Worm (Caenorhabditis elegans) whole organism, L4 larva: ENCODE data around the gene F53A10.2.

Experiments used
- D1046.2 ChIP-seq: fragments of 200-800 bp; sonication (Bioruptor generic); IDR thresholded peaks from 2 replicates; pipeline ENCODE4 v1.3.6; 2022; ENCODE audit warnings: missing genetic modification characterization, missing compliant biosample characterization
- F26F4.8 ChIP-seq: fragments of 200-800 bp; sonication (Bioruptor generic); conservative IDR thresholded peaks from 2 replicates; pipeline ENCODE4 v1.3.6; 2022; ENCODE audit warnings: missing genetic modification characterization, missing compliant biosample characterization
- R02D3.7 ChIP-seq: fragments of 150-350 bp; sonication (generic microtip); optimal IDR thresholded peaks from 3 replicates; lab custom pipeline; 2014; ENCODE audit warnings: missing biosample characterization, missing genetic modification characterization
- T20F7.1 ChIP-seq: fragments of 200-800 bp; sonication (Bioruptor generic); optimal IDR thresholded peaks from 2 replicates; lab custom pipeline; 2018; ENCODE audit warnings: mild to moderate bottlenecking, missing genetic modification characterization, missing compliant biosample characterization
- T26A8.4 ChIP-seq: fragments of 200-800 bp; sonication (Bioruptor generic); IDR thresholded peaks from 2 replicates; pipeline ENCODE4 v1.3.6; 2022; ENCODE audit warnings: missing genetic modification characterization, missing compliant biosample characterization
- Y105C5A.15 ChIP-seq: fragments of 200-800 bp; sonication (Bioruptor generic); IDR thresholded peaks from 2 replicates; pipeline ENCODE4 v1.3.6; 2022; ENCODE audit warnings: missing genetic modification characterization, missing compliant biosample characterization
- Y48G9A.11 ChIP-seq: fragments of 200-800 bp; sonication (Bioruptor generic); IDR thresholded peaks from 2 replicates; pipeline ENCODE4 v1.3.6; 2022; ENCODE audit warnings: missing genetic modification reagents, missing genetic modification characterization, missing compliant biosample characterization
- Y5F2A.4 ChIP-seq: fragments of 200-800 bp; sonication (Bioruptor generic); optimal IDR thresholded peaks from 2 replicates; lab custom pipeline; 2018; ENCODE audit warnings: mild to moderate bottlenecking, missing genetic modification characterization, missing compliant biosample characterization
- aha-1 ChIP-seq: fragments of 150-350 bp; peaks from one replicate; lab custom pipeline; 2014; ENCODE audit warnings: missing biosample characterization, missing genetic modification characterization
- ama-1 ChIP-seq: fragments of 150-350 bp; optimal IDR thresholded peaks from 2 replicates; lab custom pipeline; 2014; ENCODE audit warnings: inconsistent platforms, mixed read lengths
- arid-1 ChIP-seq: fragments of 200-800 bp; sonication (Bioruptor generic); conservative IDR thresholded peaks from 2 replicates; pipeline ENCODE4 v1.3.6; 2022; ENCODE audit warnings: missing genetic modification reagents, missing genetic modification characterization, missing compliant biosample characterization
- ceh-62 ChIP-seq: sonication (generic microtip); optimal IDR thresholded peaks from 2 replicates; lab custom pipeline; 2017; ENCODE audit warnings: missing biosample characterization, missing genetic modification characterization
- ceh-82 ChIP-seq: sonication (generic microtip); optimal IDR thresholded peaks from 2 replicates; lab custom pipeline; 2017; ENCODE audit warnings: missing biosample characterization, missing genetic modification characterization
- cey-2 ChIP-seq: sonication (generic microtip); optimal IDR thresholded peaks from 3 replicates; lab custom pipeline; 2017; ENCODE audit warnings: missing genetic modification characterization, mild to moderate bottlenecking, missing compliant biosample characterization, antibody characterized with exemption, borderline replicate concordance; ENCODE audit not compliant: insufficient read depth
- daf-16 ChIP-seq, 3 experiments: sonication (generic microtip); optimal IDR thresholded peaks; 2 replicates each; lab custom pipeline; 2016 to 2017; ENCODE audit warnings: missing genetic modification characterization in 3 of 3, missing genetic modification reagents in 3 of 3, mild to moderate bottlenecking in 2 of 3, missing compliant biosample characterization in 2 of 3, missing biosample characterization in 1 of 3, moderate library complexity in 1 of 3
- daf-8 ChIP-seq: fragments of 200-800 bp; sonication (Bioruptor generic); IDR thresholded peaks from 2 replicates; pipeline ENCODE4 v1.3.6; 2022; ENCODE audit warnings: missing genetic modification characterization, missing compliant biosample characterization
- dmd-6 ChIP-seq: fragments of 200-800 bp; sonication (Bioruptor generic); IDR thresholded peaks from 2 replicates; pipeline ENCODE4 v1.3.6; 2022; ENCODE audit warnings: missing genetic modification reagents, missing genetic modification characterization, missing compliant biosample characterization
- dve-1 ChIP-seq: sonication (generic microtip); optimal IDR thresholded peaks from 2 replicates; lab custom pipeline; 2017; ENCODE audit warnings: antibody characterized with exemption, mild to moderate bottlenecking, missing genetic modification characterization, missing compliant biosample characterization; ENCODE audit not compliant: insufficient read depth
- fkh-10 ChIP-seq: fragments of 150-350 bp; optimal IDR thresholded peaks from 2 replicates; lab custom pipeline; 2014; ENCODE audit warnings: missing biosample characterization, missing genetic modification reagents, missing genetic modification characterization
- hif-1 ChIP-seq, 2 experiments: sonication (generic microtip); optimal IDR thresholded peaks; 2 replicates each; lab custom pipeline; 2016 to 2017; ENCODE audit warnings: missing compliant biosample characterization in 2 of 2, missing genetic modification characterization in 2 of 2, missing genetic modification reagents in 2 of 2, missing genotype in 2 of 2, mild to moderate bottlenecking in 1 of 2
- hlh-11 ChIP-seq: fragments of 200-800 bp; sonication (Bioruptor generic); optimal IDR thresholded peaks from 2 replicates; lab custom pipeline; 2018; ENCODE audit warnings: mild to moderate bottlenecking, missing genetic modification characterization, missing compliant biosample characterization
- hmg-1.1 ChIP-seq: fragments of 200-800 bp; sonication (Bioruptor generic); IDR thresholded peaks from 2 replicates; pipeline ENCODE4 v1.3.6; 2022; ENCODE audit warnings: missing genetic modification reagents, missing genetic modification characterization, missing compliant biosample characterization
- lim-7 ChIP-seq: fragments of 200-800 bp; sonication (Bioruptor generic); IDR thresholded peaks from 2 replicates; pipeline ENCODE4 v1.3.6; 2022; ENCODE audit warnings: missing genetic modification characterization, missing compliant biosample characterization
- lin-38 ChIP-seq: fragments of 200-800 bp; sonication (Bioruptor generic); IDR thresholded peaks from 2 replicates; pipeline ENCODE4 v1.3.6; 2022; ENCODE audit warnings: missing genetic modification reagents, missing genetic modification characterization, missing compliant biosample characterization
- madf-5 ChIP-seq, 2 experiments: fragments of 200-800 bp; sonication (Bioruptor generic); IDR thresholded peaks; 2 replicates each; pipeline ENCODE4 v1.3.6; 2022; ENCODE audit warnings: missing compliant biosample characterization in 2 of 2, missing genetic modification characterization in 2 of 2
- mep-1 ChIP-seq: fragments of 150-350 bp; sonication (generic microtip); optimal IDR thresholded peaks from 3 replicates; lab custom pipeline; 2014; ENCODE audit warnings: missing biosample characterization, missing genetic modification characterization
- nhr-111 ChIP-seq: fragments of 200-800 bp; sonication (Bioruptor generic); optimal IDR thresholded peaks from 2 replicates; lab custom pipeline; 2018; ENCODE audit warnings: mild to moderate bottlenecking, missing genetic modification characterization, missing compliant biosample characterization
- nhr-237 ChIP-seq: sonication (generic microtip); optimal IDR thresholded peaks from 2 replicates; lab custom pipeline; 2017; ENCODE audit warnings: missing biosample characterization, missing genetic modification characterization
- nhr-28 ChIP-seq: fragments of 150-350 bp; optimal IDR thresholded peaks from 2 replicates; lab custom pipeline; 2014; ENCODE audit warnings: missing biosample characterization, missing genetic modification characterization
- nhr-76 ChIP-seq: fragments of 150-350 bp; optimal IDR thresholded peaks from 2 replicates; lab custom pipeline; 2014; ENCODE audit warnings: missing biosample characterization, missing genetic modification characterization
- nhr-77 ChIP-seq: fragments of 150-350 bp; optimal IDR thresholded peaks from 2 replicates; lab custom pipeline; 2014; ENCODE audit warnings: missing biosample characterization, missing genetic modification characterization
- php-3 ChIP-seq: fragments of 200-800 bp; sonication (Bioruptor generic); IDR thresholded peaks from 2 replicates; pipeline ENCODE4 v1.3.6; 2022; ENCODE audit warnings: missing genetic modification reagents, missing genetic modification characterization, missing compliant biosample characterization
- pqm-1 ChIP-seq: sonication (generic microtip); optimal IDR thresholded peaks from 2 replicates; lab custom pipeline; 2017; ENCODE audit warnings: missing biosample characterization, missing genetic modification characterization
- rbr-2 ChIP-seq: sonication (generic microtip); optimal IDR thresholded peaks from 2 replicates; lab custom pipeline; 2016; ENCODE audit warnings: missing genotype, missing genetic modification characterization, missing compliant biosample characterization
- spr-3 ChIP-seq: fragments of 200-800 bp; sonication (Bioruptor generic); optimal IDR thresholded peaks from 2 replicates; lab custom pipeline; 2018; ENCODE audit warnings: mild to moderate bottlenecking, missing genetic modification characterization, missing compliant biosample characterization
- tra-1 ChIP-seq: fragments of 200-800 bp; sonication (Bioruptor generic); IDR thresholded peaks from 2 replicates; pipeline ENCODE4 v1.3.6; 2022; ENCODE audit warnings: missing genetic modification reagents, missing genetic modification characterization, missing compliant biosample characterization
- unc-62 ChIP-seq, 3 experiments: fragments of 150-350 bp in 1 of 3; sonication (generic microtip); optimal IDR thresholded peaks in 2 of 3; peaks in 1 of 3; 1 replicate in 1 of 3; 2 replicates in 2 of 3; lab custom pipeline; 2014 to 2017; ENCODE audit warnings: missing biosample characterization in 3 of 3, missing genetic modification characterization in 3 of 3, missing genetic modification reagents in 3 of 3, missing genotype in 1 of 3
- zfp-2 ChIP-seq: sonication (generic microtip); optimal IDR thresholded peaks from 2 replicates; lab custom pipeline; 2016; ENCODE audit warnings: mild to moderate bottlenecking, missing genetic modification characterization, missing compliant biosample characterization
- zfp-3 ChIP-seq: fragments of 200-800 bp; sonication (Bioruptor generic); conservative IDR thresholded peaks from 2 replicates; pipeline ENCODE4 v1.3.6; 2022; ENCODE audit warnings: missing genetic modification reagents, missing genetic modification characterization, missing compliant biosample characterization
- zip-11 ChIP-seq: fragments of 200-800 bp; sonication (Bioruptor generic); IDR thresholded peaks from 2 replicates; pipeline ENCODE4 v1.3.6; 2022; ENCODE audit warnings: missing genetic modification characterization, missing compliant biosample characterization

F53A10.2 gene

DNA sequence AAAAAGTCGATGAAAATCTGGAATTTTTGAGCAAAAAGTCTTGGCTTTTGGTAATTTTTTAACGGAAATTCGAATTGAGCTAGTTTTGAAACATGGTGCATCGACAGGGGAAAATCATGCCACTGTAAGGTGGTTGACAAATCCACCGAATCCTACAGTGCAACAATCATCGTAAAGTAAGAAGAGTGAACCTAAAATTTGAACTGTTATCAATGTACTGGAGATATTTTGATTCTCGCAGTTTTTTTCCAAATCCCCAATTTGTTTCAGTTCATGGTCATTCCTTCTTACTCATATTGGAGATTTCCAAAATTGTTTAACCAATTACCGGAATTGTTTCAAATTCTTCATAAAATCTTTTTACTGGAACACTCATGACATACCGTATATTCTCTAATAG is 44.4 kb upstream of the F53A10.2 start:
- TF ChIP-seq lin-38 (GFP tag; lab: Robert Waterston, UW) (peak; percentile 19; the same call in 1 of the 2 replicates), ama-1 (peak; percentile 30), madf-5 (GFP tag; IDR thresholded peaks at IDR 0.05; lab: Robert Waterston, UW) (peak in 1 of 2 experiments; percentile 24; a peak in 1 of 4 replicates), D1046.2 (GFP tag; lab: Robert Waterston, UW) (peak; percentile 58; the same call in 1 of the 2 replicates), dmd-6 (GFP tag; lab: Robert Waterston, UW) (peak; percentile 43; the same call in 1 of the 2 replicates), tra-1 (peak; percentile 54; the same call in 1 of the 2 replicates), mep-1 (peak; percentile 25), T26A8.4 (GFP tag; lab: Robert Waterston, UW) (no peak), lim-7 (GFP tag; lab: Robert Waterston, UW) (no peak), zfp-3 (peak; percentile 59; the same call in 1 of the 2 replicates), spr-3 (no peak)

DNA sequence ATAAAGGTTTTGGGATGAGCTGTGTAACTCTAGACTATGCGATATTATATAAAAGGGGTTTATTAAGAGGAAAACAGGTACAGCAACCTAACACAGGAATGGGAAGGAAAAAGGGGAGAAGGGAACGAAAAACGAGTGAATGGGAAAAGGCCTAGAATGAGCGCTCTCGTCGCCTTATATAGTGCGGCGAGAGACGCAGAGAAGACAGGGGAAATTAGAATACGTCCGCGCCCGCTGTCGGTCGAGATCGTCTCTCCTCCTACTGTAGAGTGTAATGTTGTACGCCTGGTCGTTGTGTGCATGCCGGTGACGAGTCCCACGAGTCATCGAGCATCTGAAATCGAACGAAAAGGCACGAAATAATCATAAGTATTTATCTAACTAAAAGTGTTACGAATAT is 43.9 kb upstream of the F53A10.2 start:
- TF ChIP-seq Y48G9A.11 (peak; percentile 8; the same call in 1 of the 2 replicates), arid-1 (no peak), lin-38 (GFP tag; lab: Robert Waterston, UW) (peak; percentile 55), T20F7.1 (GFP tag; lab: Kevin White, UChicago) (no peak)

ce11 chrII:1157135-1157534 is 40.0 kb upstream of the F53A10.2 start:
- TF ChIP-seq hmg-1.1 (GFP tag; lab: Robert Waterston, UW) (no peak), zfp-2 (peak; percentile 59), arid-1 (no peak), nhr-77 (tag; lab: Kevin White, UChicago) (no peak), rbr-2 (tag; lab: Kevin White, UChicago) (no peak), aha-1 (tag; lab: Kevin White, UChicago) (peak; percentile 77)
- TF ChIP-seq, all 104 proteins: peak for 2

DNA sequence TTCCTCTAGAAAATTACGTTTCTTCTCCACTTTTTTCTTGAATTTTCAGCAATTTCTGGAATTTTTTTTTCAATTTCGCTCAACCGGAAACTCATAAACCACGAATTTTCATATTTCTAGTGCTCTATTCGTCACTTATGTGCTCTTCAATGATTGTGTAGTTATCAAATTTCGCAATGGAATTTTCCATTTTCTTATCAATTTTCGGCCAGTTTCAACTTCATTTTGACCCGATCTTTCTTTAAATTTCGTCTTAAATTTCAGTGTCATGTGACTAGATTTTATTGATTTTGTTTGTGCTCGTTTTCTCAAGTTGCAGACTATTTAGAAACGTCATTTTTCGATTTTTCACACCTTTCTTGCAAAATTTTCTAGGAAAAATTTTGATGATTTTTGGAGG is 37.5 kb upstream of the F53A10.2 start:
- TF ChIP-seq hlh-11 (tag; lab: Kevin White, UChicago) (peak; percentile 31), nhr-28 (tag; lab: Kevin White, UChicago) (peak; percentile 69), daf-16 (GFP tag; optimal IDR thresholded peaks at IDR 0.05; lab: Kevin White, UChicago) (no peak), daf-16 (tag; optimal IDR thresholded peaks at IDR 0.05; lab: Kevin White, UChicago) (peak; percentile 42), dve-1 (peak; percentile 30), pqm-1 (tag; lab: Kevin White, UChicago) (peak; percentile 70), ceh-82 (tag; lab: Kevin White, UChicago) (no peak), dmd-6 (GFP tag; lab: Robert Waterston, UW) (peak; percentile 65; the same call in 1 of the 2 replicates), php-3 (GFP tag; lab: Robert Waterston, UW) (0 out of 2 replicates have a peak, but pooled peaks have one; percentile 44), Y105C5A.15 (GFP tag; lab: Robert Waterston, UW) (no peak)

DNA sequence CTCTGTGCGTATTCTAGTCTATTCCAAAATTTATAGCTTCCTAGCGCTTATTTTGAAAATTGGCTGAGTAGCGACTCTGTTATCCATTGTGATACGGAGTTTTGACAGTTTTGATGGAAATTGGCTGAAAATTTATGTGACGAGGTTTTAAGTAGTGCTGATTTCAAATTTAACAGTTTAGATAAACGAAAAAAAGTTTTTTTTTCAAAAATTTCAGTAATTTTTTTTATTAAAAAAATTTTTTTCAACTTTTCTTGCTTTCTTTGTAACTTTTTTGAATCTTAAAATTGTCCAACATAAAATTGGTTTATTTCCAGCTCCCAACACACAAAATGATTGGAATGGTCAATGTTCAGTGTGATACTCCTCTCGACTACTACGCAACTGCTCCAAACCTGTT is 33.9 kb upstream of the F53A10.2 start, which contains the start of gene T23F4.2:
Gene T23F4.2 (plus strand): TSS at position 301 of the 400 bp plus-strand sequence.
- no peak for TF ChIP-seq R02D3.7 (tag; lab: Kevin White, UChicago)
- no peak for TF ChIP-seq fkh-10 (GFP tag; lab: Kevin White, UChicago)
- TF ChIP-seq cey-2 (tag; lab: Kevin White, UChicago), result no peak
- TF ChIP-seq Y105C5A.15 (GFP tag; lab: Robert Waterston, UW), result no peak
- no peak for TF ChIP-seq lin-38 (GFP tag; lab: Robert Waterston, UW)
- no peak for TF ChIP-seq ceh-62
- TF ChIP-seq T26A8.4 (GFP tag; lab: Robert Waterston, UW), result no peak
- TF ChIP-seq zip-11, result no peak
- TF ChIP-seq nhr-237, result no peak
- no peak for TF ChIP-seq Y5F2A.4
- TF ChIP-seq madf-5 (GFP tag; IDR thresholded peaks at IDR 0.05; lab: Robert Waterston, UW), result no peak
- TF ChIP-seq unc-62 (GFP tag; optimal IDR thresholded peaks at IDR 0.05 in 1 of 2; lab: Kevin White, UChicago), result no peak
- no peak for TF ChIP-seq unc-62 (tag; optimal IDR thresholded peaks at IDR 0.05; lab: Kevin White, UChicago)
- TF ChIP-seq hif-1 (tag; optimal IDR thresholded peaks at IDR 0.05; lab: Kevin White, UChicago), result no peak
- TF ChIP-seq lim-7 (GFP tag; lab: Robert Waterston, UW), result no peak
- no peak for TF ChIP-seq ceh-82 (tag; lab: Kevin White, UChicago)
- TF ChIP-seq nhr-76, result no peak
- no peak for TF ChIP-seq nhr-111 (GFP tag; lab: Kevin White, UChicago)
- TF ChIP-seq F26F4.8 (GFP tag; lab: Robert Waterston, UW), result no peak
- no peak for TF ChIP-seq dve-1
- TF ChIP-seq daf-8 (GFP tag; lab: Robert Waterston, UW), result no peak
